Worm (Caenorhabditis elegans) whole organism, L1 larva: ENCODE results near the gene ZK1248.20.

Source experiments
- aly-2 ChIP-seq: fragments of 150-350 bp; optimal IDR thresholded peaks from 2 replicates; lab custom pipeline; 2014; ENCODE audit warnings: missing biosample characterization, missing genetic modification characterization
- ama-1 ChIP-seq: fragments of 150-350 bp; optimal IDR thresholded peaks from 2 replicates; lab custom pipeline; 2014
- efl-1 ChIP-seq, 4 experiments: fragments of 150-350 bp; optimal IDR thresholded peaks in 3 of 4; peaks in 1 of 4; 1 replicate in 1 of 4; 2 replicates in 3 of 4; lab custom pipeline; 2014; ENCODE audit warnings: missing biosample characterization in 2 of 4, missing genetic modification characterization in 2 of 4, missing genetic modification reagents in 2 of 4
- elt-3 ChIP-seq, 6 experiments: fragments of 150-350 bp in 1 of 6; sonication (generic microtip); optimal IDR thresholded peaks; 2 replicates each; lab custom pipeline; 2017 to 2018; ENCODE audit warnings: missing biosample characterization in 6 of 6, missing genetic modification characterization in 6 of 6, inconsistent platforms in 1 of 6
- fkh-10 ChIP-seq: sonication (generic microtip); optimal IDR thresholded peaks from 2 replicates; lab custom pipeline; 2017; ENCODE audit warnings: missing biosample characterization, missing genetic modification reagents, missing genetic modification characterization
- mep-1 ChIP-seq: fragments of 150-350 bp; optimal IDR thresholded peaks from 2 replicates; lab custom pipeline; 2014; ENCODE audit warnings: missing biosample characterization, missing genetic modification characterization
- nhr-11 ChIP-seq: fragments of 150-350 bp; optimal IDR thresholded peaks from 2 replicates; lab custom pipeline; 2014; ENCODE audit warnings: missing biosample characterization, missing genetic modification characterization
- nhr-28 ChIP-seq: fragments of 150-350 bp; optimal IDR thresholded peaks from 2 replicates; lab custom pipeline; 2014; ENCODE audit warnings: missing biosample characterization, missing genetic modification characterization
- nhr-76 ChIP-seq: sonication (generic microtip); optimal IDR thresholded peaks from 2 replicates; lab custom pipeline; 2017; ENCODE audit warnings: missing biosample characterization, missing genetic modification characterization
- pag-3 ChIP-seq: sonication (generic microtip); optimal IDR thresholded peaks from 2 replicates; lab custom pipeline; 2017; ENCODE audit warnings: missing genetic modification characterization, mild to moderate bottlenecking, missing compliant biosample characterization, antibody characterized with exemption, borderline replicate concordance; ENCODE audit not compliant: insufficient read depth
- snpc-4 ChIP-seq: fragments of 150-350 bp; optimal IDR thresholded peaks from 2 replicates; lab custom pipeline; 2014; ENCODE audit warnings: missing biosample characterization, missing genetic modification characterization
- unc-62 ChIP-seq: fragments of 150-350 bp; optimal IDR thresholded peaks from 2 replicates; lab custom pipeline; 2014; ENCODE audit warnings: missing biosample characterization, missing genetic modification reagents, missing genetic modification characterization
- zag-1 ChIP-seq: fragments of 150-350 bp; optimal IDR thresholded peaks from 2 replicates; lab custom pipeline; 2014; ENCODE audit warnings: missing biosample characterization, missing genetic modification characterization

DNA sequence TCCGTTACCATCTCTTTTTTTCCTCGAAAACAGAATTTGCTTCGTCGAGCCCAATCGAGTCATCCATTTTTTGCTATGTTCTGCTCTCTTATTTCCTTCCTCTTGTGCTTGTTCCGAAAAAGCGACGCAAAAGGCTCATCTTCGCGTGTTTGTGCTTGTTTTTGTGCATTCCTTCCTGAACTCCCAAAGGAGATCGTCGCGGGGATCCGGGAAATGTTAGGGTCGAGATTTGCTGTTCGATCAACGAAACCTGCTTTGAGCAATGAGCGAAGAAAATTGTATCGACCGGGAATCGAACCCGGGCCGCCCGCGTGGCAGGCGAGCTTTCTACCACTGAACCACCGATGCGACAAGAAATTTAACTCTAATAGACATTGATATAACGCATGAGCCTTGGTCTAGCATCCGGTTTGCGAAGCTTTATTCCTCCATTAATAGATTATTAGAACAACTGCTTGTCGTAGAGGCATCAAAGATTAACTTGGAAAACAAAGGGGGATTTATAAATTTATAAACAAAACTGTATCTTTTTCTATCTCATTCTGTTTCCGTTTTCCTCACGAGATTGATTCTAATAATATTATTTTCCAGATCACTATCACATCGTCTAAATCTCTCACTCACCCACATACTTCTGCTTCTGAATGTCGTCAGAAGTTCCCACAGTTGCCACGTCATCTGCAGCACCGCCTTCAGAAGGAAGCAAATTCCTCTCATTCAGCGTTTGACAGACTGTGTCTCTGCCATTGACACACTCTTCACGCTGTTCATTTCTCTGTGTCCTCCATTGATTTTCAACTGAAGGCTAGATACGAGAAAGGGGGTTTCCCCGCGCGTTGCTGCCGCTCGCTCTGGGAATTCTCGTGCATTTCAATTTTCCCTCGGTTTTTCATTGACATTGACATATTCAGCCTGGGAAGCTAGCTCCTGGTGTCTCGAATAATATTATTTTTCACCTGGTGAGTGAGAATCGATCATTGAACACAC, 34.2 kb upstream of the ZK1248.20 start, which contains the start of gene K05F1.6:
- TF ChIP-seq snpc-4 (tag; lab: Kevin White, UChicago) (no peak), zag-1 (tag; lab: Kevin White, UChicago) (no peak), unc-62 (GFP tag; lab: Kevin White, UChicago) (no peak), elt-3 (tag; optimal IDR thresholded peaks at IDR 0.05; lab: Kevin White, UChicago) (no peak), ama-1 (lab: Kevin White, UChicago) (no peak), nhr-76 (tag; lab: Kevin White, UChicago) (peak; percentile 20), nhr-11 (no peak), pag-3 (no peak), fkh-10 (GFP tag; lab: Kevin White, UChicago) (no peak), efl-1 (optimal IDR thresholded peaks at IDR 0.05; lab: Kevin White, UChicago) (peak; percentile 40 to 69), efl-1 (GFP tag; optimal IDR thresholded peaks at IDR 0.05 in 1 of 2; lab: Kevin White, UChicago) (peak in 1 of 2 experiments; percentile 94), aly-2 (tag; lab: Kevin White, UChicago) (no peak), nhr-28 (tag; lab: Kevin White, UChicago) (no peak), mep-1 (tag; lab: Kevin White, UChicago) (peak; percentile 52)
